Worm (Caenorhabditis elegans) whole organism, young adult: ENCODE data around the gene frpr-7.

Source experiments
- C17E4.6 ChIP-seq: fragments of 200-800 bp; sonication (Bioruptor generic); IDR thresholded peaks from 2 replicates; pipeline ENCODE4 v1.3.6; 2022; ENCODE audit warnings: missing genetic modification reagents, missing genetic modification characterization, missing compliant biosample characterization
- D2030.7 ChIP-seq: fragments of 200-800 bp; sonication (Bioruptor generic); IDR thresholded peaks from 2 replicates; pipeline ENCODE4 v1.3.6; 2022; ENCODE audit warnings: missing genetic modification reagents, missing genetic modification characterization, missing compliant biosample characterization
- F10E7.11 ChIP-seq: sonication (generic microtip); optimal IDR thresholded peaks from 2 replicates; lab custom pipeline; 2017; ENCODE audit warnings: mild to moderate bottlenecking, missing genetic modification characterization, moderate library complexity, missing compliant biosample characterization
- F23B12.7 ChIP-seq: sonication (generic microtip); optimal IDR thresholded peaks from 2 replicates; lab custom pipeline; 2017; ENCODE audit warnings: missing genetic modification characterization, mild to moderate bottlenecking, missing compliant biosample characterization, antibody characterized with exemption, moderate library complexity; ENCODE audit not compliant: insufficient read depth
- F33H1.4 ChIP-seq: fragments of 200-800 bp; sonication (Bioruptor generic); IDR thresholded peaks from 2 replicates; pipeline ENCODE4 v1.3.6; 2022; ENCODE audit warnings: missing genetic modification reagents, missing genetic modification characterization, missing compliant biosample characterization
- K12H6.12 ChIP-seq: fragments of 200-800 bp; sonication (Bioruptor generic); optimal IDR thresholded peaks from 2 replicates; lab custom pipeline; 2018; ENCODE audit warnings: mild to moderate bottlenecking, missing genetic modification characterization, missing compliant biosample characterization
- T07F8.4 ChIP-seq: sonication (generic microtip); optimal IDR thresholded peaks from 2 replicates; lab custom pipeline; 2016; ENCODE audit warnings: mild to moderate bottlenecking, missing genetic modification characterization, moderate library complexity, missing compliant biosample characterization
- ZK185.1 ChIP-seq: sonication (generic microtip); optimal IDR thresholded peaks from 2 replicates; lab custom pipeline; 2016; ENCODE audit warnings: mild to moderate bottlenecking, missing genetic modification characterization, missing compliant biosample characterization; ENCODE audit not compliant: poor library complexity, severe bottlenecking
- attf-5 ChIP-seq: fragments of 200-800 bp; sonication (Bioruptor generic); optimal IDR thresholded peaks from 2 replicates; lab custom pipeline; 2018; ENCODE audit warnings: mild to moderate bottlenecking, missing genetic modification characterization, missing compliant biosample characterization
- cebp-1 ChIP-seq, 2 experiments: fragments of 200-800 bp in 1 of 2; sonication (Bioruptor generic) in 1 of 2; sonication (generic microtip) in 1 of 2; IDR thresholded peaks in 1 of 2; optimal IDR thresholded peaks in 1 of 2; 2 replicates each; pipeline versions ENCODE4 v1.3.6 to Lab custom; 2017 to 2022; ENCODE audit warnings: missing compliant biosample characterization in 2 of 2, missing genetic modification characterization in 2 of 2, mild to moderate bottlenecking in 1 of 2, missing genetic modification reagents in 1 of 2, moderate library complexity in 1 of 2
- ceh-27 ChIP-seq: fragments of 200-800 bp; sonication (Bioruptor generic); optimal IDR thresholded peaks from 2 replicates; lab custom pipeline; 2018; ENCODE audit warnings: mild to moderate bottlenecking, missing genetic modification characterization, moderate library complexity, missing compliant biosample characterization
- ceh-40 ChIP-seq: fragments of 200-800 bp; sonication (Bioruptor generic); IDR thresholded peaks from 2 replicates; pipeline ENCODE4 v1.3.6; 2022; ENCODE audit warnings: missing genetic modification characterization, missing compliant biosample characterization
- die-1 ChIP-seq: sonication (generic microtip); optimal IDR thresholded peaks from 2 replicates; lab custom pipeline; 2016; ENCODE audit warnings: missing genotype, mild to moderate bottlenecking, missing genetic modification characterization, missing compliant biosample characterization
- dox-1 ChIP-seq: fragments of 200-800 bp; sonication (Bioruptor generic); IDR thresholded peaks from 2 replicates; pipeline ENCODE4 v1.3.6; 2022; ENCODE audit warnings: missing genetic modification reagents, missing genetic modification characterization, missing compliant biosample characterization
- dpl-1 ChIP-seq: fragments of 150-350 bp; optimal IDR thresholded peaks from 2 replicates; lab custom pipeline; 2014; ENCODE audit warnings: missing biosample characterization, missing genetic modification reagents, missing genetic modification characterization
- efl-1 ChIP-seq: fragments of 150-350 bp; optimal IDR thresholded peaks from 2 replicates; lab custom pipeline; 2014; ENCODE audit warnings: missing biosample characterization, missing genetic modification reagents, missing genetic modification characterization
- ekl-4 ChIP-seq: fragments of 200-800 bp; sonication (Bioruptor generic); IDR thresholded peaks from 2 replicates; pipeline ENCODE4 v1.3.6; 2022; ENCODE audit warnings: missing genetic modification reagents, missing genetic modification characterization, missing compliant biosample characterization
- let-526 ChIP-seq: fragments of 200-800 bp; sonication (Bioruptor generic); IDR thresholded peaks from 2 replicates; pipeline ENCODE4 v1.3.6; 2022; ENCODE audit warnings: missing genetic modification reagents, missing genetic modification characterization, missing compliant biosample characterization
- lin-26 ChIP-seq: fragments of 200-800 bp; sonication (Bioruptor generic); IDR thresholded peaks from 2 replicates; pipeline ENCODE4 v1.3.6; 2022; ENCODE audit warnings: missing genetic modification reagents, missing genetic modification characterization, missing compliant biosample characterization
- lin-35 ChIP-seq, 3 experiments: fragments of 150-350 bp in 2 of 3; sonication (generic microtip) in 1 of 3; optimal IDR thresholded peaks; 2 replicates each; lab custom pipeline; 2014 to 2018; ENCODE audit warnings: missing biosample characterization in 3 of 3, missing genetic modification characterization in 3 of 3, missing genetic modification reagents in 3 of 3
- lin-40 ChIP-seq: sonication (generic microtip); optimal IDR thresholded peaks from 2 replicates; lab custom pipeline; 2016; ENCODE audit warnings: missing genetic modification characterization, mild to moderate bottlenecking, missing compliant biosample characterization, missing genotype, missing genetic modification reagents
- lsy-27 ChIP-seq: sonication (generic microtip); optimal IDR thresholded peaks from 2 replicates; lab custom pipeline; 2017; ENCODE audit warnings: missing genetic modification characterization, mild to moderate bottlenecking, missing compliant biosample characterization, antibody characterized with exemption, missing genotype, borderline replicate concordance; ENCODE audit not compliant: insufficient read depth
- nhr-27 ChIP-seq: fragments of 200-800 bp; sonication (Bioruptor generic); optimal IDR thresholded peaks from 2 replicates; lab custom pipeline; 2018; ENCODE audit warnings: mild to moderate bottlenecking, missing genetic modification characterization, moderate library complexity, missing compliant biosample characterization
- nhr-80 ChIP-seq: sonication (generic microtip); optimal IDR thresholded peaks from 2 replicates; lab custom pipeline; 2016; ENCODE audit warnings: missing genetic modification characterization, missing compliant biosample characterization
- rpc-1 ChIP-seq, 2 experiments: fragments of 150-350 bp in 1 of 2; sonication (generic microtip) in 1 of 2; optimal IDR thresholded peaks; 2 replicates each; lab custom pipeline; 2014 to 2018; ENCODE audit warnings: missing biosample characterization in 1 of 2, missing genetic modification characterization in 1 of 2, missing genetic modification reagents in 1 of 2, missing genotype in 1 of 2
- snpc-4 ChIP-seq, 5 experiments: fragments of 150-350 bp in 1 of 5; sonication (generic microtip) in 4 of 5; optimal IDR thresholded peaks; 2 replicates each; lab custom pipeline; 2014 to 2018; ENCODE audit warnings: missing genetic modification characterization in 5 of 5, missing biosample characterization in 3 of 5, antibody characterized with exemption in 2 of 5, mild to moderate bottlenecking in 2 of 5, missing compliant biosample characterization in 2 of 5, missing genotype in 2 of 5, moderate library complexity in 2 of 5, missing genetic modification reagents in 1 of 5
- tbp1 ChIP-seq: fragments of 200-800 bp; sonication (Bioruptor generic); optimal IDR thresholded peaks from 2 replicates; lab custom pipeline; 2018; ENCODE audit warnings: mild to moderate bottlenecking, missing genetic modification characterization, missing compliant biosample characterization
- unc-130 ChIP-seq: sonication (generic microtip); optimal IDR thresholded peaks from 2 replicates; lab custom pipeline; 2016; ENCODE audit warnings: missing genetic modification reagents, missing genetic modification characterization, missing compliant biosample characterization
- unc-62 ChIP-seq: fragments of 150-350 bp; optimal IDR thresholded peaks from 2 replicates; lab custom pipeline; 2014; ENCODE audit warnings: missing biosample characterization, missing genetic modification reagents, missing genetic modification characterization
- zim-3 ChIP-seq: sonication (generic microtip); optimal IDR thresholded peaks from 2 replicates; lab custom pipeline; 2017; ENCODE audit warnings: mild to moderate bottlenecking, missing genetic modification characterization, moderate library complexity, missing compliant biosample characterization
- ztf-18 ChIP-seq: sonication (generic microtip); optimal IDR thresholded peaks from 2 replicates; lab custom pipeline; 2016; ENCODE audit warnings: missing genotype, mild to moderate bottlenecking, missing genetic modification characterization, missing compliant biosample characterization
- ztf-26 ChIP-seq: sonication (generic microtip); optimal IDR thresholded peaks from 2 replicates; lab custom pipeline; 2017; ENCODE audit warnings: missing genetic modification characterization, missing compliant biosample characterization

Gene frpr-7

DNA sequence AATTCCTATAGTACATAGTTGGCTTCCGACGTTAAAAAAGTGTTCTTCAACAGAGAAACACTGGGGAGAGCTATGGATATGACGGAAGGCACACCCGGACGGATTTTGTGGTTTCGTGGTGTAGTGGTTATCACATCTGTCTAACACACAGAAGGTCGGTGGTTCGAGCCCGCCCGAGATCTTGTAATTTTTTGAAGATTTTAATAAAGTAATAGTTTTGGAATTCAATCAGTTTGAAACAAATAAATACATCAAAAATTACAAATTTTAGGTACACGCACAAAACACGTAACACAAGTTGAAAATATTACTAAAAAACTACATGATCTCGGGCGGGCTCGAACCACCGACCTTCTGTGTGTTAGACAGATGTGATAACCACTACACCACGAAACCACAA is 31.5 kb upstream of the frpr-7 start (continued):
- TF ChIP-seq T07F8.4 (peak; percentile 62), lin-35 (GFP tag; optimal IDR thresholded peaks at IDR 0.05; lab: Kevin White, UChicago) (peak in 1 of 3 experiments; percentile 54), cebp-1 (GFP tag; IDR thresholded peaks at IDR 0.05; lab: Robert Waterston, UW) (no peak), cebp-1 (tag; optimal IDR thresholded peaks at IDR 0.05; lab: Kevin White, UChicago) (no peak), rpc-1 (optimal IDR thresholded peaks at IDR 0.05; lab: Kevin White, UChicago) (peak; percentile 76), rpc-1 (tag; optimal IDR thresholded peaks at IDR 0.05; lab: Kevin White, UChicago) (peak; percentile 85), ZK185.1 (tag; lab: Kevin White, UChicago) (peak; percentile 24), lin-26 (GFP tag; lab: Robert Waterston, UW) (peak; percentile 83), ceh-27 (peak; percentile 18), ekl-4 (peak; percentile 58; the same call in 1 of the 2 replicates), F23B12.7 (peak; percentile 15), zim-3 (tag; lab: Kevin White, UChicago) (peak; percentile 72), snpc-4 (GFP tag; optimal IDR thresholded peaks at IDR 0.05; lab: Kevin White, UChicago) (peak; percentile 50), snpc-4 (tag; optimal IDR thresholded peaks at IDR 0.05; lab: Kevin White, UChicago) (peak in 2 of 4 experiments; percentile 51 to 64), tbp1 (GFP tag; lab: Kevin White, UChicago) (peak; percentile 86)
- TF ChIP-seq, all 124 proteins: peak for 32

DNA sequence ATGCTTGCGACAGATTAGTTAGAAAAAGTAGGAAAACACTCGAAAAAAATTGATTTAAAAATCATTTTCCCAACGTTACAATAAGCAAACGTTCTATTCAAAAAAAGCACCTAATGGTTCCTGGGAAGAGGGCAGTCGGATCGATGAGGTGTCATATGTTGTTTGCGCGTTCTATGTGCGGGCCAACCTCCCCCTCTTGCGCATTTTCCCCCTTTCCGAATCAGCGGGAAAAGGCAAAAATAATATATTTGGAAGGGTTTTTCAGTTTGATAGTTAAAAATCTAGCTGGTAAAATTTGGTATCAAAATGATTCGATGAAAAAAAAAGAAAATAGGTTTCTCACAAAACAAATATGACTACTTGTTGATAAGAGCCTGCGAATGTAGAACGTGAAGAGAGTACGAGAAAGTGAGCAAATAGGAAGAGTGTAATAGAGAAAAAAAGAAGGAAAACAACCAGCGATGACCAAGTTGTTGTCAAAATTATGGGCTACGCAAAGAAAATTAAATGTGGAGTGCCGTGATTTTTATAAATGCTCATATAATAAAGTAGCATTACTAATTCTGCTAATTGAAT is 30.8 kb upstream of the frpr-7 start:
- TF ChIP-seq F33H1.4 (GFP tag; lab: Robert Waterston, UW): no peak
- TF ChIP-seq lin-40 (tag; lab: Kevin White, UChicago): peak; percentile 44
- peak in 1 of 3 experiments; percentile 68 for TF ChIP-seq lin-35 (GFP tag; optimal IDR thresholded peaks at IDR 0.05; lab: Kevin White, UChicago)
- peak; percentile 15 for TF ChIP-seq dpl-1 (GFP tag; lab: Kevin White, UChicago)
- TF ChIP-seq efl-1 (GFP tag; lab: Kevin White, UChicago): peak; percentile 20
- peak; percentile 89 for TF ChIP-seq ztf-18 (tag; lab: Kevin White, UChicago)
- no peak for TF ChIP-seq ztf-26 (tag; lab: Kevin White, UChicago)
- TF ChIP-seq ceh-40 (GFP tag; lab: Robert Waterston, UW): no peak
- peak; percentile 63; the same call in 1 of the 2 replicates for TF ChIP-seq let-526 (GFP tag; lab: Robert Waterston, UW)
- peak; percentile 25 for TF ChIP-seq K12H6.12 (tag; lab: Kevin White, UChicago)
- TF ChIP-seq unc-62 (GFP tag; lab: Kevin White, UChicago): peak; percentile 35
- no peak for TF ChIP-seq C17E4.6
- no peak for TF ChIP-seq lsy-27 (tag; lab: Kevin White, UChicago)
- no peak for TF ChIP-seq unc-130 (GFP tag; lab: Kevin White, UChicago)
- TF ChIP-seq ceh-27: peak; percentile 27
- TF ChIP-seq cebp-1 (GFP tag; IDR thresholded peaks at IDR 0.05; lab: Robert Waterston, UW): no peak
- no peak for TF ChIP-seq cebp-1 (tag; optimal IDR thresholded peaks at IDR 0.05; lab: Kevin White, UChicago)
- peak; percentile 11 for TF ChIP-seq attf-5 (GFP tag; lab: Kevin White, UChicago)
- peak; percentile 15 for TF ChIP-seq nhr-80
- no peak for TF ChIP-seq D2030.7

ce11 chrX:17609948-17610347 is 30.3 kb upstream of the frpr-7 start, which contains the start of gene C16H3.3:
TSS of gene C16H3.3 (minus strand) at chrX:17610048.
- TF ChIP-seq die-1 (no peak), snpc-4 (GFP tag; optimal IDR thresholded peaks at IDR 0.05; lab: Kevin White, UChicago) (no peak), snpc-4 (tag; optimal IDR thresholded peaks at IDR 0.05; lab: Kevin White, UChicago) (no peak), nhr-27 (tag; lab: Kevin White, UChicago) (no peak), zim-3 (tag; lab: Kevin White, UChicago) (no peak)

- TF ChIP-seq dox-1 (GFP tag; lab: Robert Waterston, UW) (0 out of 2 replicates have a peak, but pooled peaks have one; percentile 23), nhr-80 (peak; percentile 73), F10E7.11 (tag; lab: Kevin White, UChicago) (no peak)
Measured at ce11 chrX:17601345-17601744, 21.7 kb upstream of the frpr-7 start.
